Fruit fly (Drosophila melanogaster) whole organism, wandering third instar larva: Measurements from ENCODE around the gene Eip63F-1.

ENCODE experiments used
- Abd-B ChIP-seq: fragments of >200 bp; optimal IDR thresholded peaks from 2 replicates; lab custom pipeline; 2017; ENCODE audit warnings: missing biosample characterization, missing genetic modification characterization
- Dif ChIP-seq: fragments of 200-275, 200-300 bp; sonication (Bioruptor generic); optimal IDR thresholded peaks from 2 replicates; lab custom pipeline; 2018; ENCODE audit warnings: missing biosample characterization, missing genetic modification characterization; ENCODE audit not compliant: partially characterized antibody
- GATAd ChIP-seq: sonication (Bioruptor generic); optimal IDR thresholded peaks from 2 replicates; lab custom pipeline; 2016; ENCODE audit warnings: missing biosample characterization, missing genetic modification characterization
- Hnf4 ChIP-seq: fragments of 200-800 bp; sonication (Bioruptor generic); optimal IDR thresholded peaks from 2 replicates; lab custom pipeline; 2016; ENCODE audit warnings: missing biosample characterization, mild to moderate bottlenecking, missing genetic modification characterization
- br ChIP-seq: fragments of 200-800 bp; sonication (Bioruptor generic); optimal IDR thresholded peaks from 2 replicates; lab custom pipeline; 2016; ENCODE audit warnings: missing biosample characterization, missing genetic modification characterization
- foxo ChIP-seq, 2 experiments: fragments of 200-800 bp; sonication (Bioruptor generic); optimal IDR thresholded peaks; 2 replicates in 1 of 2; 3 replicates in 1 of 2; lab custom pipeline; 2016 to 2017; ENCODE audit warnings: missing biosample characterization in 2 of 2, missing genetic modification characterization in 2 of 2
- fru ChIP-seq: fragments of 200-800 bp; sonication (Bioruptor generic); optimal IDR thresholded peaks from 3 replicates; lab custom pipeline; 2016; ENCODE audit warnings: missing biosample characterization, mild to moderate bottlenecking, missing genetic modification characterization
- psq ChIP-seq: fragments of 200-800 bp; sonication (Bioruptor generic); optimal IDR thresholded peaks from 3 replicates; lab custom pipeline; 2017; ENCODE audit warnings: missing biosample characterization, mild to moderate bottlenecking, missing genetic modification characterization, moderate library complexity
- usp ChIP-seq: fragments of >200 bp; optimal IDR thresholded peaks from 2 replicates; lab custom pipeline; 2017; ENCODE audit warnings: missing biosample characterization, missing genetic modification characterization

- TF ChIP-seq Dif = no peak
- TF ChIP-seq usp (GFP tag; lab: Kevin White, UChicago) = no peak
- no peak for TF ChIP-seq foxo (GFP tag; optimal IDR thresholded peaks at IDR 0.05; lab: Kevin White, UChicago)
- no peak for TF ChIP-seq fru (GFP tag; lab: Kevin White, UChicago)
- no peak for TF ChIP-seq psq
- TF ChIP-seq GATAd (GFP tag; lab: Kevin White, UChicago) = no peak
- TF ChIP-seq Hnf4 (GFP tag; lab: Kevin White, UChicago) = no peak
- no peak for TF ChIP-seq br (GFP tag; lab: Kevin White, UChicago)
- no peak for TF ChIP-seq Abd-B (GFP tag; lab: Kevin White, UChicago)
Measured at dm6 chr3L:3882046-3882445, 53.4 kb downstream of the Eip63F-1 start.
